Comparison of ENCODE assay signal across 4 worm cellular contexts in genomic region chrX:8017305-8017704, ce11.
A peak's percentile ranks its signal among the peaks of the same experiment; 100 is the strongest.
TF ChIP-seq lines count a peak whose summit lies in the region.

No protein-coding gene starts in this region.

TF ChIP-seq in whole organism, L1 larva, 84 proteins besides CTCF, POLR2A, EP300 and RAD21 (continued from another document):
- no peak for TF ChIP-seq nhr-28 (tag; optimal IDR thresholded peaks at IDR 0.05; lab: Kevin White, UChicago)
- TF ChIP-seq ceh-82 (tag; optimal IDR thresholded peaks at IDR 0.05; lab: Kevin White, UChicago): peak in 1 of 3 experiments; percentile 61
- TF ChIP-seq snu-23 (GFP tag; optimal IDR thresholded peaks at IDR 0.05; lab: Kevin White, UChicago): peak; percentile 27
- no peak for TF ChIP-seq elt-3 (tag; optimal IDR thresholded peaks at IDR 0.05; lab: Kevin White, UChicago)
- peak; percentile 56 for TF ChIP-seq ceh-88 (GFP tag; IDR thresholded peaks at IDR 0.05; lab: Robert Waterston, UW)
- peak in 1 of 2 experiments; percentile 20 for TF ChIP-seq lin-35 (GFP tag; optimal IDR thresholded peaks at IDR 0.05; lab: Kevin White, UChicago)
- TF ChIP-seq egl-13 (tag; optimal IDR thresholded peaks at IDR 0.05; lab: Kevin White, UChicago): peak; percentile 17
- peak; percentile 33 for TF ChIP-seq dsc-1 (tag; optimal IDR thresholded peaks at IDR 0.05; lab: Kevin White, UChicago)
- no peak for TF ChIP-seq grh-1 (GFP tag; IDR thresholded peaks at IDR 0.05; lab: Robert Waterston, UW)
- TF ChIP-seq lin-14 (GFP tag; optimal IDR thresholded peaks at IDR 0.05; lab: Kevin White, UChicago): peak; percentile 86
- TF ChIP-seq fkh-4 (tag; optimal IDR thresholded peaks at IDR 0.05; lab: Kevin White, UChicago; ENCODE audit: borderline replicate concordance): no peak
- TF ChIP-seq unc-86 (tag; optimal IDR thresholded peaks at IDR 0.05; lab: Kevin White, UChicago): no peak
- peak; percentile 62 for TF ChIP-seq nhr-71 (tag; optimal IDR thresholded peaks at IDR 0.05; lab: Kevin White, UChicago)
- no peak for TF ChIP-seq jun-1 (tag; optimal IDR thresholded peaks at IDR 0.05; lab: Kevin White, UChicago)
- no peak for TF ChIP-seq mep-1 (tag; optimal IDR thresholded peaks at IDR 0.05; lab: Kevin White, UChicago)
- no peak for TF ChIP-seq xbp-1 (tag; optimal IDR thresholded peaks at IDR 0.05; lab: Kevin White, UChicago)
- no peak for TF ChIP-seq C16A3.4 (tag; optimal IDR thresholded peaks at IDR 0.05; lab: Kevin White, UChicago)
- no peak for TF ChIP-seq sox-4 (tag; optimal IDR thresholded peaks at IDR 0.05; lab: Kevin White, UChicago)
- no peak for TF ChIP-seq fkh-10 (GFP tag; optimal IDR thresholded peaks at IDR 0.05; lab: Kevin White, UChicago)
- TF ChIP-seq ceh-8 (GFP tag; optimal IDR thresholded peaks at IDR 0.05; lab: Kevin White, UChicago): peak; percentile 97
- no peak for TF ChIP-seq efl-1 (optimal IDR thresholded peaks at IDR 0.05; lab: Kevin White, UChicago)
- peak; percentile 1 to 36 for TF ChIP-seq efl-1 (GFP tag; optimal IDR thresholded peaks at IDR 0.05 in 1 of 2; lab: Kevin White, UChicago)
- TF ChIP-seq nhr-90 (tag; optimal IDR thresholded peaks at IDR 0.05; lab: Kevin White, UChicago; ENCODE audit: poor library complexity): no peak
- TF ChIP-seq rnt-1 (tag; optimal IDR thresholded peaks at IDR 0.05; lab: Kevin White, UChicago): peak; percentile 62
- peak; percentile 12 for TF ChIP-seq nhr-20 (tag; optimal IDR thresholded peaks at IDR 0.05; lab: Kevin White, UChicago)
- TF ChIP-seq sup-37 (GFP tag; optimal IDR thresholded peaks at IDR 0.05; lab: Kevin White, UChicago): peak; percentile 2
- TF ChIP-seq mdl-1 (tag; optimal IDR thresholded peaks at IDR 0.05; lab: Kevin White, UChicago): peak in 1 of 2 experiments; percentile 16
- TF ChIP-seq nhr-85 (tag; lab: Kevin White, UChicago): no peak
- TF ChIP-seq lin-15B (tag; optimal IDR thresholded peaks at IDR 0.05; lab: Kevin White, UChicago): no peak
TF ChIP-seq in whole organism, L1 larva: peak in this region for 23.

TF ChIP-seq in whole organism, L2 larva, 48 proteins besides CTCF, POLR2A, EP300 and RAD21 (continued from another document):
- TF ChIP-seq nhr-129 (tag; optimal IDR thresholded peaks at IDR 0.05; lab: Kevin White, UChicago) (peak; percentile 38), Y55F3AM.14 (GFP tag; optimal IDR thresholded peaks at IDR 0.05; lab: Kevin White, UChicago) (peak; percentile 85), unc-55 (GFP tag; optimal IDR thresholded peaks at IDR 0.05; lab: Kevin White, UChicago) (peak; percentile 42), lin-13 (GFP tag; optimal IDR thresholded peaks at IDR 0.05; lab: Kevin White, UChicago) (peak; percentile 4)

TF ChIP-seq in whole organism, L4 larva, 104 proteins besides CTCF, POLR2A, EP300 and RAD21 (continued from another document):
- TF ChIP-seq ceh-82 (tag; optimal IDR thresholded peaks at IDR 0.05; lab: Kevin White, UChicago) (no peak), set-16 (GFP tag; IDR thresholded peaks at IDR 0.05; lab: Robert Waterston, UW) (peak; percentile 100), mxl-3 (GFP tag; optimal IDR thresholded peaks at IDR 0.05; lab: Kevin White, UChicago) (no peak), D1046.2 (GFP tag; IDR thresholded peaks at IDR 0.05; lab: Robert Waterston, UW) (peak; percentile 65; the same call in 1 of the 2 replicates), mxl-2 (GFP tag; conservative IDR thresholded peaks at IDR 0.05; lab: Robert Waterston, UW) (no peak), hmg-1.1 (GFP tag; IDR thresholded peaks at IDR 0.05; lab: Robert Waterston, UW) (peak; percentile 77), zag-1 (tag; optimal IDR thresholded peaks at IDR 0.05; lab: Kevin White, UChicago) (no peak), hlh-30 (tag; optimal IDR thresholded peaks at IDR 0.05; lab: Kevin White, UChicago; ENCODE audit: insufficient read depth) (peak; percentile 86), nhr-11 (tag; optimal IDR thresholded peaks at IDR 0.05; lab: Kevin White, UChicago) (no peak), F44E2.7 (GFP tag; IDR thresholded peaks at IDR 0.05; lab: Robert Waterston, UW) (no peak), nhr-237 (tag; optimal IDR thresholded peaks at IDR 0.05; lab: Kevin White, UChicago) (no peak), arid-1 (GFP tag; conservative IDR thresholded peaks at IDR 0.05; lab: Robert Waterston, UW) (0 out of 2 replicates have a peak, but pooled peaks have one; percentile 22), mes-2 (tag; optimal IDR thresholded peaks at IDR 0.05; lab: Kevin White, UChicago; ENCODE audit: poor library complexity, severe bottlenecking) (peak; percentile 59), Y48G9A.11 (GFP tag; IDR thresholded peaks at IDR 0.05; lab: Robert Waterston, UW) (peak; percentile 32; the same call in 1 of the 2 replicates), nhr-41 (GFP tag; IDR thresholded peaks at IDR 0.05; lab: Robert Waterston, UW) (no peak), nhr-6 (tag; optimal IDR thresholded peaks at IDR 0.05; lab: Kevin White, UChicago) (no peak), egl-43 (GFP tag; IDR thresholded peaks at IDR 0.05; lab: Robert Waterston, UW) (peak; percentile 88), saeg-2 (GFP tag; IDR thresholded peaks at IDR 0.05; lab: Robert Waterston, UW) (peak; percentile 48; the same call in 1 of the 2 replicates), lin-38 (GFP tag; IDR thresholded peaks at IDR 0.05; lab: Robert Waterston, UW) (0 out of 2 replicates have a peak, but pooled peaks have one; percentile 24), sdz-12 (GFP tag; optimal IDR thresholded peaks at IDR 0.05; lab: Kevin White, UChicago) (no peak), lim-7 (GFP tag; IDR thresholded peaks at IDR 0.05; lab: Robert Waterston, UW) (no peak), tra-1 (GFP tag; IDR thresholded peaks at IDR 0.05; lab: Robert Waterston, UW) (peak; percentile 33; the same call in 1 of the 2 replicates), lin-29 (GFP tag; IDR thresholded peaks at IDR 0.05; lab: Robert Waterston, UW) (no peak), T26A8.4 (GFP tag; IDR thresholded peaks at IDR 0.05; lab: Robert Waterston, UW) (peak; percentile 50; the same call in 1 of the 2 replicates), aha-1 (tag; lab: Kevin White, UChicago) (peak; percentile 52), Y75B8A.6 (GFP tag; IDR thresholded peaks at IDR 0.05; lab: Robert Waterston, UW) (peak; percentile 23; the same call in 1 of the 2 replicates), lir-3 (tag; optimal IDR thresholded peaks at IDR 0.05; lab: Kevin White, UChicago) (no peak), pha-4 (GFP tag; IDR thresholded peaks at IDR 0.05; lab: Robert Waterston, UW) (peak; percentile 91; the same call in 1 of the 2 replicates), pha-4 (tag; optimal IDR thresholded peaks at IDR 0.05; lab: Kevin White, UChicago) (no peak), ZK546.5 (tag; optimal IDR thresholded peaks at IDR 0.05; lab: Kevin White, UChicago) (no peak), hlh-11 (tag; optimal IDR thresholded peaks at IDR 0.05; lab: Kevin White, UChicago) (peak; percentile 47), mep-1 (tag; optimal IDR thresholded peaks at IDR 0.05; lab: Kevin White, UChicago) (peak; percentile 69), lsy-2 (tag; optimal IDR thresholded peaks at IDR 0.05; lab: Kevin White, UChicago) (peak in 1 of 2 experiments; percentile 54), nhr-28 (tag; optimal IDR thresholded peaks at IDR 0.05; lab: Kevin White, UChicago) (no peak)

TF ChIP-seq in whole organism, young adult, 124 proteins besides CTCF, POLR2A, EP300 and RAD21 (continued from another document and continues in another):
- TF ChIP-seq ets-4 (GFP tag; optimal IDR thresholded peaks at IDR 0.05; lab: Kevin White, UChicago) (no peak), B0035.1 (tag; optimal IDR thresholded peaks at IDR 0.05; lab: Kevin White, UChicago) (no peak), ztf-22 (GFP tag; optimal IDR thresholded peaks at IDR 0.05; lab: Kevin White, UChicago) (no peak), somi-1 (GFP tag; optimal IDR thresholded peaks at IDR 0.05; lab: Kevin White, UChicago) (no peak), ceh-58 (GFP tag; IDR thresholded peaks at IDR 0.05; lab: Robert Waterston, UW) (no peak), lin-40 (tag; optimal IDR thresholded peaks at IDR 0.05; lab: Kevin White, UChicago) (no peak), F22D6.2 (tag; optimal IDR thresholded peaks at IDR 0.05; lab: Kevin White, UChicago) (no peak), attf-6 (GFP tag; IDR thresholded peaks at IDR 0.05; lab: Robert Waterston, UW) (no peak), sptf-2 (GFP tag; optimal IDR thresholded peaks at IDR 0.05; lab: Kevin White, UChicago) (no peak), cebp-2 (GFP tag; IDR thresholded peaks at IDR 0.05; lab: Robert Waterston, UW) (no peak), lir-1 (GFP tag; conservative IDR thresholded peaks at IDR 0.05; lab: Robert Waterston, UW) (0 out of 2 replicates have a peak, but pooled peaks have one; percentile 17), ztf-18 (tag; optimal IDR thresholded peaks at IDR 0.05; lab: Kevin White, UChicago) (no peak), cebp-1 (GFP tag; IDR thresholded peaks at IDR 0.05; lab: Robert Waterston, UW) (no peak), cebp-1 (tag; optimal IDR thresholded peaks at IDR 0.05; lab: Kevin White, UChicago) (peak; percentile 59), hlh-12 (tag; optimal IDR thresholded peaks at IDR 0.05; lab: Kevin White, UChicago) (no peak), unc-130 (GFP tag; optimal IDR thresholded peaks at IDR 0.05; lab: Kevin White, UChicago) (no peak), bed-2 (GFP tag; IDR thresholded peaks at IDR 0.05; lab: Robert Waterston, UW) (no peak), mxl-1 (tag; optimal IDR thresholded peaks at IDR 0.05; lab: Kevin White, UChicago) (no peak), T26A5.8 (tag; optimal IDR thresholded peaks at IDR 0.05; lab: Kevin White, UChicago) (no peak), ceh-40 (GFP tag; IDR thresholded peaks at IDR 0.05; lab: Robert Waterston, UW) (no peak), Y53F4B.3 (GFP tag; IDR thresholded peaks at IDR 0.05; lab: Robert Waterston, UW) (no peak), attf-5 (GFP tag; optimal IDR thresholded peaks at IDR 0.05; lab: Kevin White, UChicago) (peak; percentile 40), egl-44 (GFP tag; IDR thresholded peaks at IDR 0.05; lab: Robert Waterston, UW) (no peak), atf-7 (tag; optimal IDR thresholded peaks at IDR 0.05; lab: Kevin White, UChicago) (no peak), ceh-79 (tag; optimal IDR thresholded peaks at IDR 0.05; lab: Kevin White, UChicago) (no peak), tbp1 (GFP tag; optimal IDR thresholded peaks at IDR 0.05; lab: Kevin White, UChicago) (no peak), chd-7 (tag; optimal IDR thresholded peaks at IDR 0.05; lab: Kevin White, UChicago) (peak; percentile 75), ztf-25 (GFP tag; IDR thresholded peaks at IDR 0.05; lab: Robert Waterston, UW) (no peak), zfh-2 (GFP tag; conservative IDR thresholded peaks at IDR 0.05; lab: Robert Waterston, UW) (peak; percentile 99), nfya-1 (tag; optimal IDR thresholded peaks at IDR 0.05; lab: Kevin White, UChicago; ENCODE audit: borderline replicate concordance, insufficient read depth) (no peak), B0336.3 (GFP tag; IDR thresholded peaks at IDR 0.05; lab: Robert Waterston, UW) (peak; percentile 48; the same call in 1 of the 2 replicates), Y53G8AR.9 (GFP tag; conservative IDR thresholded peaks at IDR 0.05; lab: Robert Waterston, UW) (no peak; the same call in 1 of the 2 replicates), sea-2 (GFP tag; IDR thresholded peaks at IDR 0.05; lab: Robert Waterston, UW) (0 out of 2 replicates have a peak, but pooled peaks have one; percentile 43), rec-8 (tag; optimal IDR thresholded peaks at IDR 0.05; lab: Kevin White, UChicago) (no peak), efl-1 (GFP tag; optimal IDR thresholded peaks at IDR 0.05; lab: Kevin White, UChicago) (no peak), ceh-27 (GFP tag; optimal IDR thresholded peaks at IDR 0.05; lab: Kevin White, UChicago) (no peak), Y56A3A.18 (GFP tag; IDR thresholded peaks at IDR 0.05; lab: Robert Waterston, UW) (no peak), F10E7.11 (tag; optimal IDR thresholded peaks at IDR 0.05; lab: Kevin White, UChicago) (no peak), lag-1 (GFP tag; IDR thresholded peaks at IDR 0.05; lab: Robert Waterston, UW) (0 out of 2 replicates have a peak, but pooled peaks have one; percentile 13), nhr-27 (tag; optimal IDR thresholded peaks at IDR 0.05; lab: Kevin White, UChicago) (no peak), nhr-179 (tag; optimal IDR thresholded peaks at IDR 0.05; lab: Kevin White, UChicago) (no peak), ama-1 (optimal IDR thresholded peaks at IDR 0.05; lab: Kevin White, UChicago) (no peak), ama-1 (GFP tag; optimal IDR thresholded peaks at IDR 0.05; lab: Kevin White, UChicago) (no peak), xnd-1 (tag; optimal IDR thresholded peaks at IDR 0.05; lab: Kevin White, UChicago) (no peak), F37B4.10 (GFP tag; IDR thresholded peaks at IDR 0.05; lab: Robert Waterston, UW) (no peak), lsl-1 (GFP tag; optimal IDR thresholded peaks at IDR 0.05; lab: Kevin White, UChicago) (no peak), C06A6.2 (GFP tag; conservative IDR thresholded peaks at IDR 0.05; lab: Robert Waterston, UW) (peak; percentile 49; the same call in 1 of the 2 replicates), mel-28 (tag; optimal IDR thresholded peaks at IDR 0.05; lab: Kevin White, UChicago; ENCODE audit: borderline replicate concordance) (no peak), madf-10 (tag; optimal IDR thresholded peaks at IDR 0.05; lab: Kevin White, UChicago) (no peak), F57C9.4 (tag; optimal IDR thresholded peaks at IDR 0.05; lab: Kevin White, UChicago) (no peak), hrde-1 (tag; optimal IDR thresholded peaks at IDR 0.05; lab: Kevin White, UChicago; ENCODE audit: borderline replicate concordance) (no peak), unc-62 (GFP tag; optimal IDR thresholded peaks at IDR 0.05; lab: Kevin White, UChicago) (no peak), ceh-91 (GFP tag; IDR thresholded peaks at IDR 0.05; lab: Robert Waterston, UW) (no peak), egrh-3 (GFP tag; IDR thresholded peaks at IDR 0.05; lab: Robert Waterston, UW) (peak; percentile 100), tbx-9 (tag; optimal IDR thresholded peaks at IDR 0.05; lab: Kevin White, UChicago; ENCODE audit: borderline replicate concordance) (no peak), C17E4.6 (GFP tag; IDR thresholded peaks at IDR 0.05; lab: Robert Waterston, UW) (no peak), B0261.1 (tag; optimal IDR thresholded peaks at IDR 0.05; lab: Kevin White, UChicago) (no peak), snpc-4 (GFP tag; optimal IDR thresholded peaks at IDR 0.05; lab: Kevin White, UChicago) (no peak), snpc-4 (tag; optimal IDR thresholded peaks at IDR 0.05; lab: Kevin White, UChicago) (no peak), nhr-80 (tag; optimal IDR thresholded peaks at IDR 0.05; lab: Kevin White, UChicago) (no peak), zim-3 (tag; optimal IDR thresholded peaks at IDR 0.05; lab: Kevin White, UChicago) (no peak), T07F8.4 (tag; optimal IDR thresholded peaks at IDR 0.05; lab: Kevin White, UChicago) (no peak), egl-18 (GFP tag; IDR thresholded peaks at IDR 0.05; lab: Robert Waterston, UW) (no peak), nhr-90 (tag; optimal IDR thresholded peaks at IDR 0.05; lab: Kevin White, UChicago) (no peak), ceh-100 (GFP tag; IDR thresholded peaks at IDR 0.05; lab: Robert Waterston, UW) (no peak), pha-4 (tag; optimal IDR thresholded peaks at IDR 0.05; lab: Kevin White, UChicago) (no peak), ZK185.1 (tag; optimal IDR thresholded peaks at IDR 0.05; lab: Kevin White, UChicago; ENCODE audit: poor library complexity, severe bottlenecking) (no peak), him-1 (tag; optimal IDR thresholded peaks at IDR 0.05; lab: Kevin White, UChicago) (no peak), F39B2.1 (GFP tag; IDR thresholded peaks at IDR 0.05; lab: Robert Waterston, UW) (no peak), ekl-4 (GFP tag; IDR thresholded peaks at IDR 0.05; lab: Robert Waterston, UW) (peak; percentile 60), rcor-1 (GFP tag; IDR thresholded peaks at IDR 0.05; lab: Robert Waterston, UW) (peak; percentile 37; the same call in 1 of the 2 replicates), hmg-20 (GFP tag; IDR thresholded peaks at IDR 0.05; lab: Robert Waterston, UW) (peak; percentile 45; the same call in 1 of the 2 replicates), K11D2.4 (GFP tag; IDR thresholded peaks at IDR 0.05; lab: Robert Waterston, UW) (peak; percentile 54; the same call in 1 of the 2 replicates)
